Worm (Caenorhabditis elegans) whole organism, mixed stage, embryonic: ENCODE results near the gene F41B5.1.

Experiments used
- mep-1 ChIP-seq: fragments of 150-350 bp; optimal IDR thresholded peaks from 2 replicates; lab custom pipeline; 2017; ENCODE audit warnings: missing biosample characterization, missing genetic modification reagents, missing genetic modification characterization, inconsistent platforms
- nhr-28 ChIP-seq: fragments of 150-350 bp; optimal IDR thresholded peaks from 2 replicates; lab custom pipeline; 2014; ENCODE audit warnings: missing biosample characterization, missing genetic modification characterization
- ztf-11 ChIP-seq: fragments of 150-350 bp; optimal IDR thresholded peaks from 2 replicates; lab custom pipeline; 2014; ENCODE audit warnings: missing biosample characterization, missing genetic modification characterization

DNA sequence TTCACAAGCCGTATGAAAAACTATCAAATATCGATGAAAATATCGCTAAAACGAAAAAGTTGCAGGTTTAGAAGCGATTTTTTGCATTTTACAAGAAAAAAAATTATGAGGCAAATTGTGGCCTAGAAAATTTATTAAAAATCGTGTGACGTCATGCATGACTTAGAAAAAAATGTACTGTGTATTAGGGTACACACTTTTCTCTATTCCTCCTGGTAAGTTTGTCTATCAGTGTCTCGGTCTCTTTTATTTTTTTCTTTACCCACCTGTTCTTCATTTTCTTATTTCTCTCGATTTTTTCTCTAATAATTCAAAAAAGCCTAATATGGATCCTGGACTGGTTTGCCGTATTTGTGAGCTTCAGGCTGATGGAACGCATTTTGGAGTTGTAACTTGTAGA is 29.8 kb downstream of the F41B5.1 start, which contains the start of gene nhr-227:
- TF ChIP-seq mep-1 (tag; lab: Kevin White, UChicago) = no peak
- no peak for TF ChIP-seq ztf-11 (tag; lab: Kevin White, UChicago)
- no peak for TF ChIP-seq nhr-28
